Worm (Caenorhabditis elegans) whole organism, mixed stage, embryonic: Measurements from ENCODE around the gene clec-252.

Experiments
- M03D4.4 ChIP-seq: sonication (generic microtip); optimal IDR thresholded peaks from 2 replicates; lab custom pipeline; 2017; ENCODE audit warnings: mild to moderate bottlenecking, missing genetic modification characterization, missing compliant biosample characterization
- bed-3 ChIP-seq: fragments of 200-800 bp; sonication (Bioruptor generic); optimal IDR thresholded peaks from 3 replicates; lab custom pipeline; 2018; ENCODE audit warnings: mild to moderate bottlenecking, missing genetic modification characterization, moderate library complexity, missing compliant biosample characterization
- blmp-1 ChIP-seq: fragments of 150-350 bp; optimal IDR thresholded peaks from 2 replicates; lab custom pipeline; 2014; ENCODE audit warnings: missing biosample characterization, missing genetic modification characterization
- ceh-39 ChIP-seq: fragments of 150-350 bp; optimal IDR thresholded peaks from 2 replicates; lab custom pipeline; 2014; ENCODE audit warnings: missing biosample characterization, missing genetic modification characterization
- ceh-43 ChIP-seq: fragments of 200-800 bp; sonication (Bioruptor generic); optimal IDR thresholded peaks from 2 replicates; lab custom pipeline; 2018; ENCODE audit warnings: mild to moderate bottlenecking, missing genetic modification characterization, moderate library complexity, missing compliant biosample characterization
- ceh-83 ChIP-seq: fragments of 200-800 bp; sonication (Bioruptor generic); optimal IDR thresholded peaks from 2 replicates; lab custom pipeline; 2018; ENCODE audit warnings: mild to moderate bottlenecking, missing genetic modification characterization, missing compliant biosample characterization
- ces-1 ChIP-seq: fragments of 150-350 bp; optimal IDR thresholded peaks from 2 replicates; lab custom pipeline; 2014; ENCODE audit warnings: missing biosample characterization, missing genetic modification reagents, missing genetic modification characterization
- cnd-1 ChIP-seq: fragments of 200-800 bp; sonication (Bioruptor generic); optimal IDR thresholded peaks from 2 replicates; lab custom pipeline; 2018; ENCODE audit warnings: mild to moderate bottlenecking, missing genetic modification characterization, missing compliant biosample characterization
- drap-1 ChIP-seq: fragments of 200-800 bp; sonication (Bioruptor generic); optimal IDR thresholded peaks from 3 replicates; lab custom pipeline; 2018; ENCODE audit warnings: mild to moderate bottlenecking, missing genetic modification characterization, missing compliant biosample characterization
- elt-1 ChIP-seq: sonication (generic microtip); optimal IDR thresholded peaks from 2 replicates; lab custom pipeline; 2017; ENCODE audit warnings: missing genetic modification characterization, mild to moderate bottlenecking, missing compliant biosample characterization, antibody characterized with exemption, moderate library complexity, borderline replicate concordance; ENCODE audit not compliant: insufficient read depth
- elt-3 ChIP-seq: fragments of 150-350 bp; optimal IDR thresholded peaks from 2 replicates; lab custom pipeline; 2014; ENCODE audit warnings: missing biosample characterization, missing genetic modification characterization
- flh-1 ChIP-seq: fragments of 200-800 bp; sonication (Bioruptor generic); optimal IDR thresholded peaks from 2 replicates; lab custom pipeline; 2018; ENCODE audit warnings: mild to moderate bottlenecking, missing genetic modification characterization, moderate library complexity, missing compliant biosample characterization
- ham-2 ChIP-seq: fragments of 200-800 bp; sonication (Bioruptor generic); optimal IDR thresholded peaks from 2 replicates; lab custom pipeline; 2018; ENCODE audit warnings: mild to moderate bottlenecking, missing genetic modification characterization, missing compliant biosample characterization
- hlh-1 ChIP-seq: fragments of 150-350 bp; optimal IDR thresholded peaks from 2 replicates; lab custom pipeline; 2014; ENCODE audit warnings: missing biosample characterization, missing genetic modification reagents, missing genetic modification characterization
- lin-13 ChIP-seq: fragments of 150-350 bp; optimal IDR thresholded peaks from 2 replicates; lab custom pipeline; 2014; ENCODE audit warnings: missing biosample characterization, missing genetic modification characterization
- lin-32 ChIP-seq: fragments of 200-800 bp; sonication (Bioruptor generic); optimal IDR thresholded peaks from 2 replicates; lab custom pipeline; 2018; ENCODE audit warnings: mild to moderate bottlenecking, missing genetic modification characterization, missing compliant biosample characterization
- lsy-2 ChIP-seq: fragments of 150-350 bp; optimal IDR thresholded peaks from 2 replicates; lab custom pipeline; 2014; ENCODE audit warnings: missing biosample characterization, missing genetic modification characterization
- mab-5 ChIP-seq: fragments of 150-350 bp; optimal IDR thresholded peaks from 2 replicates; lab custom pipeline; 2014; ENCODE audit warnings: missing biosample characterization, missing genetic modification characterization
- mep-1 ChIP-seq: fragments of 150-350 bp; optimal IDR thresholded peaks from 2 replicates; lab custom pipeline; 2017; ENCODE audit warnings: missing biosample characterization, missing genetic modification reagents, missing genetic modification characterization, inconsistent platforms
- mls-2 ChIP-seq: sonication (generic microtip); optimal IDR thresholded peaks from 2 replicates; lab custom pipeline; 2016; ENCODE audit warnings: mild to moderate bottlenecking, missing genetic modification characterization, moderate library complexity, missing compliant biosample characterization
- nhr-12 ChIP-seq: fragments of 150-350 bp; optimal IDR thresholded peaks from 2 replicates; lab custom pipeline; 2014; ENCODE audit warnings: missing biosample characterization, missing genetic modification characterization
- nhr-2 ChIP-seq: fragments of 150-350 bp; optimal IDR thresholded peaks from 2 replicates; lab custom pipeline; 2014; ENCODE audit warnings: missing biosample characterization, missing genetic modification characterization
- nhr-237 ChIP-seq: fragments of 150-350 bp; optimal IDR thresholded peaks from 2 replicates; lab custom pipeline; 2014; ENCODE audit warnings: missing biosample characterization, missing genetic modification characterization
- nhr-28 ChIP-seq: fragments of 150-350 bp; optimal IDR thresholded peaks from 2 replicates; lab custom pipeline; 2014; ENCODE audit warnings: missing biosample characterization, missing genetic modification characterization
- nhr-76 ChIP-seq: sonication (generic microtip); optimal IDR thresholded peaks from 2 replicates; lab custom pipeline; 2017; ENCODE audit warnings: missing biosample characterization, missing genetic modification characterization
- pha-4 ChIP-seq: fragments of 150-350 bp; optimal IDR thresholded peaks from 2 replicates; lab custom pipeline; 2018; ENCODE audit warnings: missing biosample characterization, missing genetic modification reagents, missing genetic modification characterization
- sem-2 ChIP-seq: fragments of 200-800 bp; sonication (Bioruptor generic); optimal IDR thresholded peaks from 2 replicates; lab custom pipeline; 2018; ENCODE audit warnings: mild to moderate bottlenecking, missing genetic modification characterization, missing compliant biosample characterization
- snpc-4 ChIP-seq: fragments of 150-350 bp; optimal IDR thresholded peaks from 2 replicates; lab custom pipeline; 2014; ENCODE audit warnings: missing biosample characterization, missing genetic modification characterization
- sptf-1 ChIP-seq: sonication (generic microtip); optimal IDR thresholded peaks from 2 replicates; lab custom pipeline; 2017; ENCODE audit warnings: mild to moderate bottlenecking, missing genetic modification characterization, moderate library complexity, missing compliant biosample characterization
- tbx-8 ChIP-seq: fragments of 200-800 bp; sonication (Bioruptor generic); optimal IDR thresholded peaks from 2 replicates; lab custom pipeline; 2018; ENCODE audit warnings: mild to moderate bottlenecking, missing genetic modification characterization, moderate library complexity, missing compliant biosample characterization
- unc-120 ChIP-seq: sonication (generic microtip); optimal IDR thresholded peaks from 2 replicates; lab custom pipeline; 2017; ENCODE audit warnings: missing genetic modification characterization, missing compliant biosample characterization; ENCODE audit not compliant: poor library complexity, severe bottlenecking
- unc-39 ChIP-seq: fragments of 150-350 bp; optimal IDR thresholded peaks from 2 replicates; lab custom pipeline; 2014; ENCODE audit warnings: missing biosample characterization, missing genetic modification characterization
- unc-62 ChIP-seq: fragments of 150-350 bp; optimal IDR thresholded peaks from 2 replicates; lab custom pipeline; 2014; ENCODE audit warnings: missing biosample characterization, missing genetic modification reagents, missing genetic modification characterization
- zip-8 ChIP-seq: fragments of 150-350 bp; optimal IDR thresholded peaks from 2 replicates; lab custom pipeline; 2014; ENCODE audit warnings: missing biosample characterization, missing genetic modification characterization
- ztf-11 ChIP-seq: fragments of 150-350 bp; optimal IDR thresholded peaks from 2 replicates; lab custom pipeline; 2014; ENCODE audit warnings: missing biosample characterization, missing genetic modification characterization

clec-252 gene

DNA sequence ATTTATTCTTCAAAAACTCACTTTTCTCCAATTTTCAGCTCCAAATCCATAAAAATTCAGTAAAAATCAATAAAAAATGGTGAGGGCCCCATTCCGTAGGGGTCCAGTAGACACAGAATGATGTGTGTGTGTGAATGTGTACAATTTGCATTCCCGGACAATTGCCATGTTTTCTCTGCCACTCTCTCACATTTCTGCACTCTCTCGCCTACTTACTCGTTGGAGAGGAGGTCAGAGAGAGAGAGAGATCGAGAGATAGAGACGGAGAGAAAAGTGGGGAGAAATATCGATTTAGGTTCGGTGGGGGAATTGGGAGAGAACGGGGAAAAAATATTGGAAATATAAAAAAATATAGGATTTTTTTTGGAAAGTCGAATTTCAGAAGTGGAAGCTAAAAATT, 25.0 kb downstream of the clec-252 start:
- peak; percentile 93 for TF ChIP-seq nhr-237
- peak; percentile 13 for TF ChIP-seq elt-3 (tag; lab: Kevin White, UChicago)
- no peak for TF ChIP-seq ceh-83
- TF ChIP-seq ztf-11 (tag; lab: Kevin White, UChicago), result peak; percentile 22
- TF ChIP-seq zip-8 (tag; lab: Kevin White, UChicago), result no peak
- peak; percentile 83 for TF ChIP-seq unc-62 (GFP tag; lab: Kevin White, UChicago)
- TF ChIP-seq lsy-2 (tag; lab: Kevin White, UChicago), result peak; percentile 89
- TF ChIP-seq mab-5 (tag; lab: Kevin White, UChicago), result peak; percentile 86
- TF ChIP-seq lin-32 (GFP tag; lab: Kevin White, UChicago), result peak; percentile 3
- peak; percentile 24 for TF ChIP-seq mls-2 (tag; lab: Kevin White, UChicago)
- peak; percentile 52 for TF ChIP-seq unc-120 (tag; lab: Kevin White, UChicago)
- TF ChIP-seq pha-4, result peak; percentile 97
- peak; percentile 80 for TF ChIP-seq mep-1
- no peak for TF ChIP-seq snpc-4 (tag; lab: Kevin White, UChicago)
- TF ChIP-seq lin-13, result peak; percentile 86
- TF ChIP-seq cnd-1 (tag; lab: Kevin White, UChicago), result peak; percentile 50
- peak; percentile 96 for TF ChIP-seq ces-1
- peak; percentile 92 for TF ChIP-seq hlh-1 (tag; lab: Kevin White, UChicago)
- peak; percentile 83 for TF ChIP-seq nhr-2 (tag; lab: Kevin White, UChicago)
- peak; percentile 99 for TF ChIP-seq ceh-39 (tag; lab: Kevin White, UChicago)
- no peak for TF ChIP-seq M03D4.4 (tag; lab: Kevin White, UChicago)

DNA sequence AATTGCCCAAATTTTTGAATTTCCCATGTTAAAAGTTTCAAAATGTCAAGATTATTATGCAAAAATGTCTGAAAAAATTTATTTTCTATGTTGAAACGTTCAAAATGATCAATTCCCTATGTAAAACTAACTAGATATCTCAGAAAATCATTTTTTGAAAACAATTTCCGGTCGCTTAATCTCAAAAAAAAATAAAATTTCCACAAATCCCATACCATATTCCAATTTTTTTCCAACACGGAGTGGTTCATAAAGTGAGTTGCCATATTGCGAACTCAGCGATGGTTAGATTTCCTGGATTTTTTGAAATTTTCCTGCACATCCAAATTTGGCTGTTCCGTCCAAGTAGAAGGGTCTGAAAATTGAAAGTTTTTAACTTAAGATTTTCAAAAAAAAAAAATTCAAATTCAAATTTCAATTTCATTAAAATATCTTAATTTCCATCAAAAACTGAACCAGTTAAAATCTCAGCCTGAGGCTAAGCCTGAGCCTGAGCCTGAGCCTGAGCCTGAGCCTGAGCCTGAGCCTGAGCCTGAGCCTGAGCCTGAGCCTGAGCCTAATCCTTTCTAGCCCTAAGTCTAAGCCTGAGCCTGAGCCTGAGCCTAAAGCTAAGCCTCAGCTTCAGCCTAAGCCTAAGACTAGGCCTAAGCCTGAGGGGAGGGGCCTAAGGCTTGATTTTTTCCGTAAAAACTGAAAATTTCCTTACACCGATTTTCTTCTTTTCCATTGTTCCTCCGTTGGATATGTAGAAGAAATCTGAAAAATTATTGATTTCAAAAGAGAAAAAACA, 25.9 kb downstream of the clec-252 start:
- no peak for TF ChIP-seq M03D4.4 (tag; lab: Kevin White, UChicago)
- TF ChIP-seq, all 35 proteins: peak for 0

DNA sequence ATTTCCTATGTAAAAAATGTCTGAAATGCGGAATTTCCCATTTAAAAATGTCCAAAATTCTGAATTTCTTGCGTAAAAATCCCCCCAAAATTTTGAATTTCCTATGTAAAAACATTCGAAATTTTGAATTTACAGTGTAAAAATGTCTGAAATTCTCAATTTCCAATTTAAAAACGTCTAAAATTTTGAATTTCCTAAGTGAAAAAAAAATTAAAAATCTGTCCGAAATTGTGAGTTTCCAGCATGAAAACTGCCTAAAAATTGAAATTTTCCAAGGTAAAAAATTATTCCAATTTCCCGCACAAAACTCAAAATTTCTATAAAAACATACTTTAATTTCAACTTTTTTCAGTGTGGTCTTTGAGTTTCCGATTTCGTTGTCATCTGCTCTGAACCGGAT, 26.8 kb downstream of the clec-252 start:
- no peak for TF ChIP-seq unc-39
- no peak for TF ChIP-seq cnd-1 (tag; lab: Kevin White, UChicago)
- no peak for TF ChIP-seq ceh-43 (GFP tag; lab: Kevin White, UChicago)
- TF ChIP-seq nhr-76 (tag; lab: Kevin White, UChicago), result no peak

DNA sequence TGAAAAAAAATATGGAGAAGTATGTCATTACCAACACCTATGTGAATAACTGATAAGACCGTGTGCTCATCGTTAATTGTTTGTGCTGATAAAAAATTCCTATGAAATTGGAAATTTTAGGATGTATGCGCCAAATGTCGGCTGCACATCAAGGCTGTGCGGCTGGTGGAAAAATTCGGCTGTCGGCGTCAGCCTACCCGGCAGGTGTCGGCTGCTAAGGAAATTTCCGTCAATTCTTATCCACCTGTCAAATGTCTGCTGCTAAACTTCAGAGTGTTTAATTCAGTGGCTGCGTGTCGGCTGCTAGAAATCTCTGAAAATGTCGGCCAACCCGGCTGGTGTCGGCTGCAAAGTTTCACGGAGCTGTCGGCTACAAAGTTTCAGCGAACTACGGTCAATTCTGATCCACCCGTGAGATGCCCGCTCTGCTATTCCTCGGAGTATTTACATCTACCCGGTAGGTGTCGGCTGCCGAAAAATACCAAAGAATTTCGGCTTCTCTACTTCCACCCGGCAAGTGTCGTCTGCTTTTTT, 28.6 kb downstream of the clec-252 start, which contains the start of gene Y17D7C.2:
TSS of gene Y17D7C.2 (minus strand) at position 32 of the 534 bp plus-strand sequence.
- TF ChIP-seq nhr-12 (no peak), drap-1 (no peak), unc-39 (peak; percentile 48), mls-2 (tag; lab: Kevin White, UChicago) (peak; percentile 40), sem-2 (GFP tag; lab: Kevin White, UChicago) (no peak), sptf-1 (tag; lab: Kevin White, UChicago) (no peak), hlh-1 (tag; lab: Kevin White, UChicago) (peak; percentile 4), ham-2 (GFP tag; lab: Kevin White, UChicago) (no peak), elt-1 (no peak), mep-1 (no peak), lin-13 (no peak), tbx-8 (GFP tag; lab: Kevin White, UChicago) (peak; percentile 78), ces-1 (no peak), ceh-43 (GFP tag; lab: Kevin White, UChicago) (no peak), bed-3 (GFP tag; lab: Kevin White, UChicago) (no peak), cnd-1 (tag; lab: Kevin White, UChicago) (peak; percentile 63), unc-120 (tag; lab: Kevin White, UChicago) (no peak), zip-8 (tag; lab: Kevin White, UChicago) (no peak), nhr-76 (tag; lab: Kevin White, UChicago) (no peak), ceh-83 (no peak), nhr-28 (no peak), lin-32 (GFP tag; lab: Kevin White, UChicago) (no peak), M03D4.4 (tag; lab: Kevin White, UChicago) (peak; percentile 28), snpc-4 (tag; lab: Kevin White, UChicago) (no peak), nhr-237 (no peak), blmp-1 (tag; lab: Kevin White, UChicago) (no peak), lsy-2 (tag; lab: Kevin White, UChicago) (no peak), flh-1 (no peak), nhr-2 (tag; lab: Kevin White, UChicago) (no peak)
